Fruit fly (Drosophila melanogaster) whole organism, embryonic: ENCODE measurements around the gene CG14043.

Experiments
- Atf-2 ChIP-seq: fragments of 200-800 bp; sonication (Bioruptor generic); optimal IDR thresholded peaks from 2 replicates; lab custom pipeline; 2016; ENCODE audit warnings: missing biosample characterization, missing genetic modification characterization
- BEAF-32 ChIP-seq: fragments of 200-800 bp; sonication (Bioruptor generic); optimal IDR thresholded peaks from 3 replicates; lab custom pipeline; 2017; ENCODE audit warnings: missing biosample characterization, missing genetic modification characterization, mild to moderate bottlenecking, moderate library complexity, missing genetic modification reagents
- C15 ChIP-seq: fragments of 200-800 bp; sonication (Bioruptor generic); IDR thresholded peaks from 3 replicates; pipeline ENCODE4 v1.3.6; 2022; ENCODE audit warnings: missing biosample characterization, missing genetic modification characterization
- CG1024 ChIP-seq: fragments of 200-800 bp; sonication (Bioruptor generic); IDR thresholded peaks from 2 replicates; pipeline ENCODE4 v1.3.6; 2022; ENCODE audit warnings: missing biosample characterization, missing genetic modification characterization
- CG11398 ChIP-seq: fragments of 200-800 bp; sonication (Bioruptor generic); optimal IDR thresholded peaks from 2 replicates; lab custom pipeline; 2016; ENCODE audit warnings: missing biosample characterization, missing genetic modification characterization
- CG11560 ChIP-seq: fragments of 200-800 bp; sonication (Bioruptor generic); IDR thresholded peaks from 3 replicates; pipeline ENCODE4 v1.3.6; 2022; ENCODE audit warnings: missing biosample characterization, missing genetic modification characterization
- CG12659 ChIP-seq: fragments of 200-800 bp; sonication (Bioruptor generic); optimal IDR thresholded peaks from 3 replicates; lab custom pipeline; 2017; ENCODE audit warnings: mild to moderate bottlenecking, missing biosample characterization, missing genetic modification reagents, missing genetic modification characterization
- CG13287 ChIP-seq: fragments of 200-800 bp; sonication (Bioruptor generic); IDR thresholded peaks from 2 replicates; pipeline ENCODE4 v1.3.6; 2022; ENCODE audit warnings: missing biosample characterization, missing genetic modification characterization; ENCODE audit not compliant: partially characterized antibody
- CG14050 ChIP-seq: fragments of 200-800 bp; sonication (Bioruptor generic); IDR thresholded peaks from 3 replicates; pipeline ENCODE4 v1.3.6; 2022; ENCODE audit warnings: missing biosample characterization, missing genetic modification characterization
- CG16813 ChIP-seq: fragments of 200-800 bp; sonication (Bioruptor generic); IDR thresholded peaks from 3 replicates; pipeline ENCODE4 v1.3.6; 2022; ENCODE audit warnings: missing biosample characterization, missing genetic modification characterization; ENCODE audit not compliant: partially characterized antibody
- CG16815 ChIP-seq: fragments of 200-800 bp; sonication (Bioruptor generic); optimal IDR thresholded peaks from 3 replicates; lab custom pipeline; 2017; ENCODE audit warnings: missing biosample characterization, mild to moderate bottlenecking, missing genetic modification characterization
- CG2116 ChIP-seq: fragments of 200-800 bp; sonication (Bioruptor generic); optimal IDR thresholded peaks from 3 replicates; lab custom pipeline; 2018; ENCODE audit warnings: missing biosample characterization, mild to moderate bottlenecking, missing genetic modification characterization
- CG2875 ChIP-seq: fragments of 200-800 bp; sonication (Bioruptor generic); optimal IDR thresholded peaks from 2 replicates; lab custom pipeline; 2017; ENCODE audit warnings: missing biosample characterization, mild to moderate bottlenecking, missing genetic modification characterization, missing genetic modification reagents
- CG3281 ChIP-seq: fragments of 200-800 bp; sonication (Bioruptor generic); optimal IDR thresholded peaks from 3 replicates; lab custom pipeline; 2017; ENCODE audit warnings: missing biosample characterization, mild to moderate bottlenecking, missing genetic modification characterization
- CG34422 ChIP-seq: fragments of 200-800 bp; sonication (Bioruptor generic); IDR thresholded peaks from 3 replicates; pipeline ENCODE4 v1.3.6; 2022; ENCODE audit warnings: missing biosample characterization, missing genetic modification characterization
- CG5953 ChIP-seq: fragments of 200-800 bp; sonication (Bioruptor generic); IDR thresholded peaks from 2 replicates; pipeline ENCODE4 v1.3.6; 2022; ENCODE audit warnings: missing biosample characterization, missing genetic modification characterization
- CG7271 ChIP-seq: fragments of 200-800 bp; sonication (Bioruptor generic); optimal IDR thresholded peaks from 2 replicates; lab custom pipeline; 2018; ENCODE audit warnings: missing biosample characterization, mild to moderate bottlenecking, missing genetic modification characterization, moderate library complexity
- CG7372 ChIP-seq: fragments of 200-800 bp; sonication (Bioruptor generic); IDR thresholded peaks from 2 replicates; pipeline ENCODE4 v1.3.6; 2022; ENCODE audit warnings: missing biosample characterization, missing genetic modification characterization
- CG8281 ChIP-seq: fragments of 200-800 bp; sonication (Bioruptor generic); optimal IDR thresholded peaks from 2 replicates; lab custom pipeline; 2018; ENCODE audit warnings: missing biosample characterization, mild to moderate bottlenecking, missing genetic modification characterization, moderate library complexity
- CG8359 ChIP-seq: fragments of 200-800 bp; sonication (Bioruptor generic); optimal IDR thresholded peaks from 2 replicates; lab custom pipeline; 2017; ENCODE audit warnings: missing biosample characterization, mild to moderate bottlenecking, missing genetic modification characterization, borderline replicate concordance
- CG8388 ChIP-seq: fragments of 200-800 bp; sonication (Bioruptor generic); optimal IDR thresholded peaks from 2 replicates; lab custom pipeline; 2019; ENCODE audit warnings: missing biosample characterization, mild to moderate bottlenecking, missing genetic modification characterization, moderate library complexity
- CG8478 ChIP-seq: fragments of >200 bp; optimal IDR thresholded peaks from 2 replicates; lab custom pipeline; 2018
- D ChIP-seq, 2 experiments: fragments of 200-800 bp in 1 of 2; fragments of >200 bp in 1 of 2; sonication (Bioruptor generic) in 1 of 2; optimal IDR thresholded peaks; 2 replicates in 1 of 2; 3 replicates in 1 of 2; lab custom pipeline; 2017; ENCODE audit warnings: mild to moderate bottlenecking in 1 of 2, missing biosample characterization in 1 of 2, missing genetic modification characterization in 1 of 2, missing genetic modification reagents in 1 of 2
- E2f1 ChIP-seq: fragments of 200-800 bp; sonication (Bioruptor generic); IDR thresholded peaks from 2 replicates; pipeline ENCODE4 v1.3.6; 2022; ENCODE audit warnings: missing biosample characterization, missing genetic modification characterization
- Fer3 ChIP-seq: fragments of 200-800 bp; sonication (Bioruptor generic); optimal IDR thresholded peaks from 2 replicates; lab custom pipeline; 2018; ENCODE audit warnings: missing biosample characterization, mild to moderate bottlenecking, missing genetic modification characterization, moderate library complexity
- H15 ChIP-seq: fragments of 200-800 bp; sonication (Bioruptor generic); IDR thresholded peaks from 3 replicates; pipeline ENCODE4 v1.3.6; 2022; ENCODE audit warnings: missing biosample characterization, missing genetic modification characterization
- HLH54F ChIP-seq: fragments of 200-800 bp; sonication (Bioruptor generic); optimal IDR thresholded peaks from 3 replicates; lab custom pipeline; 2016; ENCODE audit warnings: missing biosample characterization, missing genetic modification characterization
- Lpt ChIP-seq: fragments of >200 bp; optimal IDR thresholded peaks from 2 replicates; lab custom pipeline; 2018; ENCODE audit warnings: missing biosample characterization, missing genetic modification characterization
- Meics ChIP-seq: fragments of 200-800 bp; sonication (Bioruptor generic); optimal IDR thresholded peaks from 2 replicates; lab custom pipeline; 2017; ENCODE audit warnings: missing biosample characterization, mild to moderate bottlenecking, missing genetic modification characterization
- NFAT ChIP-seq: fragments of 200-800 bp; sonication (Bioruptor generic); IDR thresholded peaks from 2 replicates; pipeline ENCODE4 v1.3.6; 2022; ENCODE audit warnings: missing biosample characterization, missing genetic modification characterization
- NK7.1 ChIP-seq: fragments of 200-800 bp; sonication (Bioruptor generic); optimal IDR thresholded peaks from 3 replicates; lab custom pipeline; 2016; ENCODE audit warnings: missing biosample characterization, missing genetic modification characterization
- Optix ChIP-seq: fragments of 200-800 bp; sonication (Bioruptor generic); IDR thresholded peaks from 3 replicates; pipeline ENCODE4 v1.3.6; 2022; ENCODE audit warnings: missing biosample characterization, missing genetic modification characterization
- Ptx1 ChIP-seq: fragments of 200-800 bp; sonication (Bioruptor generic); IDR thresholded peaks from 2 replicates; pipeline ENCODE4 v1.3.6; 2022; ENCODE audit warnings: missing biosample characterization, missing genetic modification characterization
- Sry-δ ChIP-seq: fragments of 200-800 bp; sonication (Bioruptor generic); optimal IDR thresholded peaks from 2 replicates; lab custom pipeline; 2016; ENCODE audit warnings: missing biosample characterization, missing genetic modification characterization
- bigmax ChIP-seq: fragments of 200-800 bp; sonication (Bioruptor generic); optimal IDR thresholded peaks from 2 replicates; lab custom pipeline; 2018; ENCODE audit warnings: missing biosample characterization, mild to moderate bottlenecking, missing genetic modification characterization
- bsh ChIP-seq, 2 experiments: fragments of 200-800 bp; sonication (Bioruptor generic); optimal IDR thresholded peaks; 2 replicates each; lab custom pipeline; 2017 to 2018; ENCODE audit warnings: mild to moderate bottlenecking in 2 of 2, missing biosample characterization in 2 of 2, missing genetic modification characterization in 2 of 2, moderate library complexity in 1 of 2
- dimm ChIP-seq: fragments of 200-800 bp; sonication (Bioruptor generic); IDR thresholded peaks from 2 replicates; pipeline ENCODE4 v1.3.6; 2022; ENCODE audit warnings: missing biosample characterization, missing genetic modification characterization
- emc ChIP-seq: fragments of 200-800 bp; sonication (Bioruptor generic); optimal IDR thresholded peaks from 2 replicates; lab custom pipeline; 2016; ENCODE audit warnings: missing biosample characterization, missing genetic modification characterization
- gcm ChIP-seq: fragments of 200-800 bp; sonication (Bioruptor generic); optimal IDR thresholded peaks from 2 replicates; lab custom pipeline; 2019; ENCODE audit warnings: missing biosample characterization, mild to moderate bottlenecking, missing genetic modification characterization, moderate library complexity
- gro ChIP-seq: fragments of 200-800 bp; sonication (Bioruptor generic); optimal IDR thresholded peaks from 2 replicates; lab custom pipeline; 2016; ENCODE audit warnings: missing biosample characterization, missing genetic modification characterization
- inv ChIP-seq: fragments of 200-800 bp; sonication (Bioruptor generic); IDR thresholded peaks from 2 replicates; pipeline ENCODE4 v1.3.6; 2022; ENCODE audit warnings: missing biosample characterization, missing genetic modification characterization; ENCODE audit not compliant: partially characterized antibody
- nau ChIP-seq: fragments of 200-800 bp; sonication (Bioruptor generic); optimal IDR thresholded peaks from 3 replicates; lab custom pipeline; 2017; ENCODE audit warnings: missing biosample characterization, mild to moderate bottlenecking, missing genetic modification characterization, missing genetic modification reagents
- pita ChIP-seq: fragments of 200-800 bp; sonication (Bioruptor generic); optimal IDR thresholded peaks from 2 replicates; lab custom pipeline; 2017; ENCODE audit warnings: missing biosample characterization, mild to moderate bottlenecking, missing genetic modification characterization
- scrt ChIP-seq: fragments of 200-800 bp; sonication (Bioruptor generic); optimal IDR thresholded peaks from 2 replicates; lab custom pipeline; 2018; ENCODE audit warnings: missing biosample characterization, mild to moderate bottlenecking, missing genetic modification characterization, moderate library complexity
- shn ChIP-seq: fragments of 200-800 bp; sonication (Bioruptor generic); optimal IDR thresholded peaks from 3 replicates; lab custom pipeline; 2016; ENCODE audit warnings: missing biosample characterization, missing genetic modification characterization
- tna ChIP-seq: fragments of 200-800 bp; sonication (Bioruptor generic); IDR thresholded peaks from 2 replicates; pipeline ENCODE4 v1.3.6; 2022; ENCODE audit warnings: missing biosample characterization, missing genetic modification characterization; ENCODE audit not compliant: partially characterized antibody
- ttk ChIP-seq: fragments of 200-800 bp; sonication (Bioruptor generic); IDR thresholded peaks from 2 replicates; pipeline ENCODE4 v2.1.2; 2022; ENCODE audit warnings: missing biosample characterization, missing genetic modification characterization
- tx ChIP-seq: fragments of 200-800 bp; sonication (Bioruptor generic); optimal IDR thresholded peaks from 2 replicates; lab custom pipeline; 2016; ENCODE audit warnings: missing biosample characterization, missing genetic modification characterization
- wor ChIP-seq: fragments of 200-800 bp; sonication (Bioruptor generic); IDR thresholded peaks from 2 replicates; pipeline ENCODE4 v1.3.6; 2022; ENCODE audit warnings: missing biosample characterization, missing genetic modification characterization

Gene CG14043

dm6 chr2L:5000287-5000871, 28.9 kb downstream of the CG14043 start (continued):
- TF ChIP-seq gro (GFP tag; lab: Kevin White, UChicago): peak; percentile 17
- 0 out of 2 replicates have a peak, but pooled peaks have one; percentile 22 for TF ChIP-seq CG1024 (GFP tag; lab: Robert Waterston, UW)
- peak; percentile 78 for TF ChIP-seq scrt (GFP tag; lab: Kevin White, UChicago)
- peak; percentile 82 for TF ChIP-seq Meics (GFP tag; lab: Kevin White, UChicago)
- TF ChIP-seq shn (GFP tag; lab: Kevin White, UChicago): peak; percentile 31
- TF ChIP-seq ttk (GFP tag; lab: Robert Waterston, UW): peak; percentile 69
- TF ChIP-seq Fer3 (tag; lab: Kevin White, UChicago): peak; percentile 76
- TF ChIP-seq BEAF-32 (GFP tag; lab: Kevin White, UChicago): no peak
- no peak for TF ChIP-seq inv (GFP tag; lab: Robert Waterston, UW)
- TF ChIP-seq Ptx1 (GFP tag; lab: Robert Waterston, UW): peak; percentile 83
- TF ChIP-seq CG8359 (GFP tag; lab: Kevin White, UChicago): peak; percentile 68
- TF ChIP-seq CG7372 (GFP tag; lab: Robert Waterston, UW): peak; percentile 79
- TF ChIP-seq CG16813 (GFP tag; lab: Robert Waterston, UW): 0 out of 3 replicates have a peak, but pooled peaks have one; percentile 13
- TF ChIP-seq HLH54F (GFP tag; lab: Kevin White, UChicago): peak; percentile 56
- TF ChIP-seq tx (GFP tag; lab: Kevin White, UChicago): peak; percentile 51
- no peak for TF ChIP-seq D (optimal IDR thresholded peaks at IDR 0.05; lab: Kevin White, UChicago)
- TF ChIP-seq D (GFP tag; optimal IDR thresholded peaks at IDR 0.05; lab: Kevin White, UChicago): peak; percentile 78
- TF ChIP-seq gcm (GFP tag; lab: Kevin White, UChicago): peak; percentile 89
- TF ChIP-seq E2f1 (GFP tag; lab: Robert Waterston, UW): peak; percentile 66
- peak; percentile 52 for TF ChIP-seq CG2875 (GFP tag; lab: Kevin White, UChicago)
- TF ChIP-seq bigmax: no peak
- peak; percentile 20 for TF ChIP-seq Sry-δ (GFP tag; lab: Kevin White, UChicago)
- no peak for TF ChIP-seq pita (GFP tag; lab: Kevin White, UChicago)
- 0 out of 3 replicates have a peak, but pooled peaks have one; percentile 45 for TF ChIP-seq H15
- TF ChIP-seq NFAT: peak; percentile 70
- TF ChIP-seq C15 (GFP tag; lab: Robert Waterston, UW): no peak
- no peak for TF ChIP-seq tna (GFP tag; lab: Robert Waterston, UW)
- peak; percentile 55; the same call in 2 of the 3 replicates for TF ChIP-seq CG11560
- peak; percentile 56; the same call in 2 of the 3 replicates for TF ChIP-seq Optix
- peak; percentile 67 for TF ChIP-seq dimm (GFP tag; lab: Robert Waterston, UW)
- no peak for TF ChIP-seq Lpt (GFP tag; lab: Kevin White, UChicago)
- TF ChIP-seq emc: peak; percentile 38
- peak; percentile 75; the same call in 2 of the 3 replicates for TF ChIP-seq CG34422
- peak; percentile 57 for TF ChIP-seq CG8281 (tag; lab: Kevin White, UChicago)
- TF ChIP-seq CG11398 (GFP tag; lab: Kevin White, UChicago): peak; percentile 49
- TF ChIP-seq CG8388 (GFP tag; lab: Kevin White, UChicago): peak; percentile 82
- no peak for TF ChIP-seq CG13287 (GFP tag; lab: Robert Waterston, UW)
- peak; percentile 67 for TF ChIP-seq nau (GFP tag; lab: Kevin White, UChicago)
- TF ChIP-seq CG12659: peak; percentile 85
- TF ChIP-seq bsh (GFP tag; optimal IDR thresholded peaks at IDR 0.05; lab: Kevin White, UChicago): peak; percentile 75 to 83
- TF ChIP-seq CG8478 (lab: Kevin White, UChicago): no peak
- peak; percentile 58 for TF ChIP-seq CG7271 (tag; lab: Kevin White, UChicago)
- peak; percentile 56 for TF ChIP-seq CG14050 (GFP tag; lab: Robert Waterston, UW)
- peak; percentile 88 for TF ChIP-seq CG3281
- TF ChIP-seq wor (GFP tag; lab: Robert Waterston, UW): peak; percentile 56
- TF ChIP-seq CG16815 (GFP tag; lab: Kevin White, UChicago): peak; percentile 90
- TF ChIP-seq Atf-2 (GFP tag; lab: Kevin White, UChicago): peak; percentile 66
- peak; percentile 59 for TF ChIP-seq CG2116 (GFP tag; lab: Kevin White, UChicago)
- TF ChIP-seq CG5953 (GFP tag; lab: Robert Waterston, UW): peak; percentile 53; the same call in 1 of the 2 replicates
- TF ChIP-seq NK7.1: no peak
